Fruit fly (Drosophila melanogaster) whole organism, embryonic: Measurements from ENCODE around the gene Gs1l.

Experiments
- Atf-2 ChIP-seq: fragments of 200-800 bp; sonication (Bioruptor generic); optimal IDR thresholded peaks from 2 replicates; lab custom pipeline; 2016; ENCODE audit warnings: missing biosample characterization, missing genetic modification characterization
- B-H1 ChIP-seq: fragments of 200-800 bp; sonication (Bioruptor generic); IDR thresholded peaks from 3 replicates; pipeline ENCODE4 v1.3.6; 2022; ENCODE audit warnings: missing biosample characterization, missing genetic modification characterization
- Bdp1 ChIP-seq: fragments of 200-800 bp; sonication (Bioruptor generic); optimal IDR thresholded peaks from 3 replicates; lab custom pipeline; 2016; ENCODE audit warnings: missing biosample characterization, missing genetic modification characterization
- C15 ChIP-seq: fragments of 200-800 bp; sonication (Bioruptor generic); IDR thresholded peaks from 3 replicates; pipeline ENCODE4 v1.3.6; 2022; ENCODE audit warnings: missing biosample characterization, missing genetic modification characterization
- CG10431 ChIP-seq: fragments of 200-800 bp; sonication (Bioruptor generic); optimal IDR thresholded peaks from 3 replicates; lab custom pipeline; 2018; ENCODE audit warnings: missing biosample characterization, mild to moderate bottlenecking, missing genetic modification characterization
- CG10565 ChIP-seq: fragments of 200-800 bp; sonication (Bioruptor generic); optimal IDR thresholded peaks from 3 replicates; lab custom pipeline; 2016; ENCODE audit warnings: missing biosample characterization, mild to moderate bottlenecking, missing genetic modification characterization
- CG11247 ChIP-seq: fragments of 200-800 bp; sonication (Bioruptor generic); IDR thresholded peaks from 2 replicates; pipeline ENCODE4 v1.3.6; 2022; ENCODE audit warnings: missing biosample characterization, missing genetic modification characterization
- CG11723 ChIP-seq: fragments of 200-800 bp; sonication (Bioruptor generic); optimal IDR thresholded peaks from 2 replicates; lab custom pipeline; 2017; ENCODE audit warnings: missing biosample characterization, mild to moderate bottlenecking, missing genetic modification characterization
- CG12104 ChIP-seq: fragments of 200-800 bp; sonication (Bioruptor generic); optimal IDR thresholded peaks from 3 replicates; lab custom pipeline; 2016; ENCODE audit warnings: missing biosample characterization, missing genetic modification characterization
- CG12299 ChIP-seq: fragments of 200-800 bp; sonication (Bioruptor generic); optimal IDR thresholded peaks from 2 replicates; lab custom pipeline; 2018; ENCODE audit warnings: missing biosample characterization, mild to moderate bottlenecking, missing genetic modification characterization
- CG12769 ChIP-seq: fragments of 200-800 bp; sonication (Bioruptor generic); optimal IDR thresholded peaks from 2 replicates; lab custom pipeline; 2019; ENCODE audit warnings: missing biosample characterization, mild to moderate bottlenecking, missing genetic modification characterization, moderate library complexity
- CG17186 ChIP-seq: fragments of 200-800 bp; sonication (Bioruptor generic); optimal IDR thresholded peaks from 3 replicates; lab custom pipeline; 2017; ENCODE audit warnings: missing biosample characterization, missing genetic modification reagents, missing genetic modification characterization
- CG18011 ChIP-seq: fragments of 200-800 bp; sonication (Bioruptor generic); optimal IDR thresholded peaks from 2 replicates; lab custom pipeline; 2017; ENCODE audit warnings: missing biosample characterization, missing genetic modification characterization, mild to moderate bottlenecking, moderate library complexity, missing genotype
- CG2202 ChIP-seq: fragments of 200-800 bp; sonication (Bioruptor generic); optimal IDR thresholded peaks from 2 replicates; lab custom pipeline; 2018; ENCODE audit warnings: missing biosample characterization, mild to moderate bottlenecking, missing genetic modification characterization
- CG30431 ChIP-seq: fragments of 200-800 bp; sonication (Bioruptor generic); optimal IDR thresholded peaks from 2 replicates; lab custom pipeline; 2017; ENCODE audit warnings: missing biosample characterization, missing genetic modification characterization
- CG31441 ChIP-seq: fragments of 200-800 bp; sonication (Bioruptor generic); IDR thresholded peaks from 2 replicates; pipeline ENCODE4 v1.3.6; 2022; ENCODE audit warnings: missing biosample characterization, missing genetic modification characterization
- CG32767 ChIP-seq: fragments of 200-800 bp; sonication (Bioruptor generic); IDR thresholded peaks from 2 replicates; pipeline ENCODE4 v1.3.6; 2022; ENCODE audit warnings: missing biosample characterization, missing genetic modification characterization
- CG33213 ChIP-seq: fragments of 200-800 bp; sonication (Bioruptor generic); optimal IDR thresholded peaks from 3 replicates; lab custom pipeline; 2016; ENCODE audit warnings: missing biosample characterization, missing genetic modification characterization
- CG3407 ChIP-seq: fragments of 200-800 bp; sonication (Bioruptor generic); optimal IDR thresholded peaks from 2 replicates; lab custom pipeline; 2018; ENCODE audit warnings: missing biosample characterization, mild to moderate bottlenecking, missing genetic modification characterization
- CG4730 ChIP-seq: fragments of 200-800 bp; sonication (Bioruptor generic); IDR thresholded peaks from 2 replicates; pipeline ENCODE4 v1.3.6; 2022; ENCODE audit warnings: missing biosample characterization, missing genetic modification characterization
- CG7745 ChIP-seq: fragments of 200-800 bp; sonication (Bioruptor generic); optimal IDR thresholded peaks from 2 replicates; lab custom pipeline; 2018; ENCODE audit warnings: missing biosample characterization, mild to moderate bottlenecking, missing genetic modification characterization, moderate library complexity
- CG8089 ChIP-seq: fragments of 200-800 bp; sonication (Bioruptor generic); optimal IDR thresholded peaks from 3 replicates; lab custom pipeline; 2016; ENCODE audit warnings: missing biosample characterization, missing genetic modification characterization
- CG8924 ChIP-seq: fragments of 200-800 bp; optimal IDR thresholded peaks from 3 replicates; lab custom pipeline; 2019; ENCODE audit warnings: missing biosample characterization, mild to moderate bottlenecking, missing genetic modification characterization, moderate library complexity
- CG9876 ChIP-seq: fragments of 200-800 bp; sonication (Bioruptor generic); optimal IDR thresholded peaks from 2 replicates; lab custom pipeline; 2016; ENCODE audit warnings: missing biosample characterization, missing genetic modification characterization
- D ChIP-seq, 2 experiments: fragments of 200-800 bp in 1 of 2; fragments of >200 bp in 1 of 2; sonication (Bioruptor generic) in 1 of 2; optimal IDR thresholded peaks; 2 replicates in 1 of 2; 3 replicates in 1 of 2; lab custom pipeline; 2017; ENCODE audit warnings: mild to moderate bottlenecking in 1 of 2, missing biosample characterization in 1 of 2, missing genetic modification characterization in 1 of 2, missing genetic modification reagents in 1 of 2
- Drgx ChIP-seq: fragments of 200-800 bp; sonication (Bioruptor generic); IDR thresholded peaks from 2 replicates; pipeline ENCODE4 v1.3.6; 2022; ENCODE audit warnings: missing biosample characterization, missing genetic modification characterization
- E2f2 ChIP-seq: fragments of 200-800 bp; sonication (Bioruptor generic); IDR thresholded peaks from 2 replicates; pipeline ENCODE4 v1.3.6; 2022; ENCODE audit warnings: missing biosample characterization, missing genetic modification characterization
- GATAe ChIP-seq: fragments of 200-800 bp; sonication (Bioruptor generic); conservative IDR thresholded peaks from 2 replicates; pipeline ENCODE4 v1.3.6; 2022; ENCODE audit warnings: missing biosample characterization, missing genetic modification characterization
- Hr39 ChIP-seq: fragments of >200 bp; optimal IDR thresholded peaks from 2 replicates; lab custom pipeline; 2017
- NC2α ChIP-seq: fragments of 200-800 bp; sonication (Bioruptor generic); optimal IDR thresholded peaks from 2 replicates; lab custom pipeline; 2016; ENCODE audit warnings: missing biosample characterization, missing genetic modification characterization
- Poxn ChIP-seq: fragments of 200-800 bp; sonication (Bioruptor generic); IDR thresholded peaks from 2 replicates; pipeline ENCODE4 v1.3.6; 2022; ENCODE audit warnings: missing biosample characterization, missing genetic modification characterization
- Spps ChIP-seq: fragments of 200-800 bp; sonication (Bioruptor generic); optimal IDR thresholded peaks from 2 replicates; lab custom pipeline; 2018; ENCODE audit warnings: missing biosample characterization, mild to moderate bottlenecking, missing genetic modification characterization
- Sry-β ChIP-seq: fragments of 200-800 bp; sonication (Bioruptor generic); optimal IDR thresholded peaks from 2 replicates; lab custom pipeline; 2018; ENCODE audit warnings: missing biosample characterization, mild to moderate bottlenecking, missing genetic modification characterization, moderate library complexity
- Trl ChIP-seq, 3 experiments: fragments of >200 bp in 2 of 3; fragments of 200-800 bp in 1 of 3; sonication (Bioruptor generic) in 1 of 3; optimal IDR thresholded peaks; 2 replicates in 1 of 3; 3 replicates in 2 of 3; lab custom pipeline; 2016 to 2017; ENCODE audit warnings: missing biosample characterization in 1 of 3, missing genetic modification characterization in 1 of 3
- ara ChIP-seq: fragments of 200-800 bp; sonication (Bioruptor generic); IDR thresholded peaks from 2 replicates; pipeline ENCODE4 v1.3.6; 2022; ENCODE audit warnings: missing biosample characterization, missing genetic modification characterization
- bcd ChIP-seq: fragments of 200-800 bp; sonication (Bioruptor generic); optimal IDR thresholded peaks from 2 replicates; lab custom pipeline; 2017; ENCODE audit warnings: missing biosample characterization, mild to moderate bottlenecking, missing genetic modification characterization
- bigmax ChIP-seq: fragments of 200-800 bp; sonication (Bioruptor generic); optimal IDR thresholded peaks from 2 replicates; lab custom pipeline; 2018; ENCODE audit warnings: missing biosample characterization, mild to moderate bottlenecking, missing genetic modification characterization
- chif ChIP-seq, 2 experiments: fragments of 200-800 bp; sonication (Bioruptor generic); optimal IDR thresholded peaks; 3 replicates each; lab custom pipeline; 2016; ENCODE audit warnings: missing biosample characterization in 2 of 2, missing genetic modification characterization in 2 of 2
- fd3F ChIP-seq: fragments of 200-800 bp; sonication (Bioruptor generic); optimal IDR thresholded peaks from 2 replicates; lab custom pipeline; 2018; ENCODE audit warnings: missing biosample characterization, mild to moderate bottlenecking, missing genetic modification characterization, moderate library complexity
- hb ChIP-seq: fragments of 200-800 bp; sonication (Bioruptor generic); IDR thresholded peaks from 3 replicates; pipeline ENCODE4 v1.3.6; 2022; ENCODE audit warnings: missing biosample characterization, missing genetic modification characterization; ENCODE audit not compliant: partially characterized antibody
- knrl ChIP-seq: fragments of 200-800 bp; sonication (Bioruptor generic); IDR thresholded peaks from 3 replicates; pipeline ENCODE4 v1.3.6; 2022; ENCODE audit warnings: missing biosample characterization, missing genetic modification characterization; ENCODE audit not compliant: partially characterized antibody
- maf-S ChIP-seq: fragments of 200-800 bp; sonication (Bioruptor generic); optimal IDR thresholded peaks from 2 replicates; lab custom pipeline; 2016; ENCODE audit warnings: missing biosample characterization, missing genetic modification characterization
- nau ChIP-seq: fragments of 200-800 bp; sonication (Bioruptor generic); optimal IDR thresholded peaks from 3 replicates; lab custom pipeline; 2017; ENCODE audit warnings: missing biosample characterization, mild to moderate bottlenecking, missing genetic modification characterization, missing genetic modification reagents
- pfk ChIP-seq: fragments of 200-800 bp; sonication (Bioruptor generic); optimal IDR thresholded peaks from 2 replicates; lab custom pipeline; 2018; ENCODE audit warnings: missing biosample characterization, mild to moderate bottlenecking, missing genetic modification characterization, moderate library complexity
- pita ChIP-seq: fragments of 200-800 bp; sonication (Bioruptor generic); optimal IDR thresholded peaks from 2 replicates; lab custom pipeline; 2017; ENCODE audit warnings: missing biosample characterization, mild to moderate bottlenecking, missing genetic modification characterization
- ro ChIP-seq: fragments of 200-800 bp; sonication (Bioruptor generic); IDR thresholded peaks from 2 replicates; pipeline ENCODE4 v1.3.6; 2022; ENCODE audit warnings: missing biosample characterization, missing genetic modification characterization
- sens-2 ChIP-seq: fragments of 200-800 bp; sonication (Bioruptor generic); IDR thresholded peaks from 2 replicates; pipeline ENCODE4 v1.3.6; 2022; ENCODE audit warnings: missing biosample characterization, missing genetic modification characterization
- sr ChIP-seq: fragments of 200-800 bp; sonication (Bioruptor generic); IDR thresholded peaks from 3 replicates; pipeline ENCODE4 v1.3.6; 2022; ENCODE audit warnings: missing biosample characterization, missing genetic modification characterization
- usp ChIP-seq: fragments of >200 bp; optimal IDR thresholded peaks from 2 replicates; lab custom pipeline; 2017; ENCODE audit warnings: missing biosample characterization, missing genetic modification characterization
- yki ChIP-seq: fragments of >200 bp; optimal IDR thresholded peaks from 3 replicates; lab custom pipeline; 2018
- zen ChIP-seq: fragments of 200-800 bp; sonication (Bioruptor generic); optimal IDR thresholded peaks from 3 replicates; lab custom pipeline; 2018; ENCODE audit warnings: missing biosample characterization, mild to moderate bottlenecking, missing genetic modification characterization, moderate library complexity

Gene Gs1l

dm6 chr2L:4448582-4449016 is 8.0 kb downstream of the Gs1l start, which contains the start of gene MFS18 (continued):
- TF ChIP-seq Sry-β (GFP tag; lab: Kevin White, UChicago) (peak; percentile 71), Poxn (GFP tag; lab: Robert Waterston, UW) (peak; percentile 92), CG3407 (GFP tag; lab: Kevin White, UChicago) (peak; percentile 90), Spps (peak; percentile 100), sens-2 (GFP tag; lab: Robert Waterston, UW) (peak; percentile 97), CG10565 (GFP tag; lab: Kevin White, UChicago) (peak; percentile 84), Drgx (GFP tag; lab: Robert Waterston, UW) (peak; percentile 99), bigmax (GFP tag; lab: Kevin White, UChicago) (peak; percentile 75), C15 (GFP tag; lab: Robert Waterston, UW) (peak; percentile 98), CG32767 (peak; percentile 99), pfk (GFP tag; lab: Kevin White, UChicago) (peak; percentile 38), Atf-2 (peak; percentile 95), CG12299 (peak; percentile 92), yki (lab: Kevin White, UChicago) (no peak), Trl (optimal IDR thresholded peaks at IDR 0.05; lab: Kevin White, UChicago) (no peak), Trl (GFP tag; optimal IDR thresholded peaks at IDR 0.05; lab: Kevin White, UChicago) (peak; percentile 79), knrl (GFP tag; lab: Robert Waterston, UW) (no peak; the same call in 2 of the 3 replicates), E2f2 (GFP tag; lab: Robert Waterston, UW) (peak; percentile 88), nau (GFP tag; lab: Kevin White, UChicago) (no peak), CG7745 (tag; lab: Kevin White, UChicago) (peak; percentile 43), ara (peak; percentile 99), CG11247 (GFP tag; lab: Robert Waterston, UW) (peak; percentile 97), CG8089 (peak; percentile 71), fd3F (GFP tag; lab: Kevin White, UChicago) (peak; percentile 89), Hr39 (lab: Kevin White, UChicago) (no peak), pita (GFP tag; lab: Kevin White, UChicago) (no peak), CG17186 (GFP tag; lab: Kevin White, UChicago) (peak; percentile 92), B-H1 (peak; percentile 99), GATAe (peak; percentile 97), ro (GFP tag; lab: Robert Waterston, UW) (peak; percentile 98), CG12104 (GFP tag; lab: Kevin White, UChicago) (peak; percentile 94), sr (GFP tag; lab: Robert Waterston, UW) (peak; percentile 95), CG33213 (GFP tag; lab: Kevin White, UChicago) (peak; percentile 68), CG4730 (GFP tag; lab: Robert Waterston, UW) (peak; percentile 99), CG9876 (GFP tag; lab: Kevin White, UChicago) (peak; percentile 60), bcd (GFP tag; lab: Kevin White, UChicago) (peak; percentile 98), NC2α (GFP tag; lab: Kevin White, UChicago) (peak; percentile 66), CG11723 (GFP tag; lab: Kevin White, UChicago) (peak; percentile 89), CG2202 (tag; lab: Kevin White, UChicago) (peak; percentile 95), Bdp1 (GFP tag; lab: Kevin White, UChicago) (peak; percentile 79), maf-S (GFP tag; lab: Kevin White, UChicago) (peak; percentile 97), D (optimal IDR thresholded peaks at IDR 0.05; lab: Kevin White, UChicago) (no peak), D (GFP tag; optimal IDR thresholded peaks at IDR 0.05; lab: Kevin White, UChicago) (peak; percentile 99), CG31441 (GFP tag; lab: Robert Waterston, UW) (peak; percentile 99), usp (GFP tag; lab: Kevin White, UChicago) (no peak), CG18011 (GFP tag; lab: Kevin White, UChicago) (peak; percentile 85), zen (peak; percentile 99), CG30431 (GFP tag; lab: Kevin White, UChicago) (peak; percentile 94), CG8924 (tag; lab: Kevin White, UChicago) (peak; percentile 93), CG12769 (tag; lab: Kevin White, UChicago) (no peak), hb (GFP tag; lab: Robert Waterston, UW) (peak; percentile 83), CG10431 (GFP tag; lab: Kevin White, UChicago) (peak; percentile 57), chif (GFP tag; optimal IDR thresholded peaks at IDR 0.05; lab: Kevin White, UChicago) (peak; percentile 80 to 86)
